Worm (Caenorhabditis elegans) whole organism, L2 larva: Measurements from ENCODE around the gene Y69H2.15.

ENCODE experiments used
- ama-1 ChIP-seq: fragments of 150-350 bp; optimal IDR thresholded peaks from 2 replicates; lab custom pipeline; 2018; ENCODE audit warnings: inconsistent platforms
- ceh-82 ChIP-seq: fragments of 150-350 bp; optimal IDR thresholded peaks from 2 replicates; lab custom pipeline; 2014; ENCODE audit warnings: missing biosample characterization, missing genetic modification characterization
- lsy-2 ChIP-seq, 2 experiments: fragments of 150-350 bp in 1 of 2; sonication (generic microtip) in 1 of 2; optimal IDR thresholded peaks; 2 replicates each; lab custom pipeline; 2014 to 2017; ENCODE audit warnings: missing biosample characterization in 2 of 2, missing genetic modification characterization in 2 of 2
- mbf-1 ChIP-seq: sonication (generic microtip); optimal IDR thresholded peaks from 2 replicates; lab custom pipeline; 2017; ENCODE audit warnings: missing biosample characterization, missing genetic modification characterization
- nhr-11 ChIP-seq: fragments of 150-350 bp; optimal IDR thresholded peaks from 2 replicates; lab custom pipeline; 2014; ENCODE audit warnings: missing biosample characterization, missing genetic modification characterization
- nhr-129 ChIP-seq: fragments of 150-350 bp; optimal IDR thresholded peaks from 2 replicates; lab custom pipeline; 2014; ENCODE audit warnings: missing biosample characterization, missing genetic modification characterization
- snpc-4 ChIP-seq: fragments of 150-350 bp; optimal IDR thresholded peaks from 2 replicates; lab custom pipeline; 2014; ENCODE audit warnings: missing biosample characterization, missing genetic modification characterization
- unc-39 ChIP-seq: fragments of 150-350 bp; optimal IDR thresholded peaks from 2 replicates; lab custom pipeline; 2014; ENCODE audit warnings: missing biosample characterization, missing genetic modification characterization
- ztf-11 ChIP-seq: sonication (generic microtip); optimal IDR thresholded peaks from 2 replicates; lab custom pipeline; 2017; ENCODE audit warnings: missing biosample characterization, missing genetic modification characterization

ce11 chrV:18670017-18670416, 43.4 kb upstream of the Y69H2.15 start, which contains the start of gene Y69H2.10:
- TF ChIP-seq ztf-11 (tag; lab: Kevin White, UChicago), result no peak
- no peak for TF ChIP-seq lsy-2 (tag; optimal IDR thresholded peaks at IDR 0.05; lab: Kevin White, UChicago)
- no peak for TF ChIP-seq mbf-1
- no peak for TF ChIP-seq ama-1 (lab: Kevin White, UChicago)
- no peak for TF ChIP-seq nhr-11 (tag; lab: Kevin White, UChicago)
- TF ChIP-seq unc-39 (tag; lab: Kevin White, UChicago), result no peak
- TF ChIP-seq snpc-4 (tag; lab: Kevin White, UChicago), result no peak
- no peak for TF ChIP-seq ceh-82
- no peak for TF ChIP-seq nhr-129 (tag; lab: Kevin White, UChicago)
